Fruit fly (Drosophila melanogaster) whole organism, embryonic: ENCODE data around the gene Rrp46.

Experiments used
- ATbp ChIP-seq: fragments of 200-800 bp; sonication (Bioruptor generic); optimal IDR thresholded peaks from 2 replicates; lab custom pipeline; 2017; ENCODE audit warnings: missing biosample characterization, mild to moderate bottlenecking, missing genetic modification characterization, missing genetic modification reagents
- Ada2b ChIP-seq: fragments of 200-800 bp; sonication (Bioruptor generic); IDR thresholded peaks from 2 replicates; pipeline ENCODE4 v1.3.6; 2022; ENCODE audit warnings: missing biosample characterization, missing genetic modification characterization
- Aef1 ChIP-seq: fragments of 200-800 bp; sonication (Bioruptor generic); IDR thresholded peaks from 3 replicates; pipeline ENCODE4 v1.3.6; 2022; ENCODE audit warnings: missing biosample characterization, missing genetic modification characterization
- Awh ChIP-seq: fragments of 200-800 bp; sonication (Bioruptor generic); IDR thresholded peaks from 2 replicates; pipeline ENCODE4, ENCODE4 v1.3.6; 2022; ENCODE audit warnings: missing biosample characterization, missing genetic modification characterization
- CG10959 ChIP-seq: fragments of 200-800 bp; sonication (Bioruptor generic); IDR thresholded peaks from 2 replicates; pipeline ENCODE4 v1.3.6; 2022; ENCODE audit warnings: missing biosample characterization, missing genetic modification characterization
- CG10979 ChIP-seq: fragments of 200-800 bp; sonication (Bioruptor generic); optimal IDR thresholded peaks from 2 replicates; lab custom pipeline; 2018; ENCODE audit warnings: missing biosample characterization, mild to moderate bottlenecking, missing genetic modification characterization, moderate library complexity
- CG12659 ChIP-seq: fragments of 200-800 bp; sonication (Bioruptor generic); optimal IDR thresholded peaks from 3 replicates; lab custom pipeline; 2017; ENCODE audit warnings: mild to moderate bottlenecking, missing biosample characterization, missing genetic modification reagents, missing genetic modification characterization
- CG13424 ChIP-seq: fragments of 200-800 bp; sonication (Bioruptor generic); optimal IDR thresholded peaks from 2 replicates; lab custom pipeline; 2019; ENCODE audit warnings: missing biosample characterization, mild to moderate bottlenecking, missing genetic modification characterization, moderate library complexity
- CG13775 ChIP-seq: fragments of 200-800 bp; sonication (Bioruptor generic); optimal IDR thresholded peaks from 3 replicates; lab custom pipeline; 2017; ENCODE audit warnings: missing biosample characterization, mild to moderate bottlenecking, missing genetic modification characterization
- CG1603 ChIP-seq: fragments of 200-800 bp; sonication (Bioruptor generic); optimal IDR thresholded peaks from 2 replicates; lab custom pipeline; 2019; ENCODE audit warnings: missing biosample characterization, mild to moderate bottlenecking, missing genetic modification characterization, moderate library complexity
- CG16815 ChIP-seq: fragments of 200-800 bp; sonication (Bioruptor generic); optimal IDR thresholded peaks from 3 replicates; lab custom pipeline; 2017; ENCODE audit warnings: missing biosample characterization, mild to moderate bottlenecking, missing genetic modification characterization
- CG17829 ChIP-seq: fragments of 200-800 bp; optimal IDR thresholded peaks from 2 replicates; lab custom pipeline; 2019; ENCODE audit warnings: missing biosample characterization, mild to moderate bottlenecking, missing genetic modification characterization, moderate library complexity
- CG18262 ChIP-seq: fragments of 200-800 bp; optimal IDR thresholded peaks from 3 replicates; lab custom pipeline; 2019; ENCODE audit warnings: missing biosample characterization, mild to moderate bottlenecking, missing genetic modification characterization, moderate library complexity
- CG2129 ChIP-seq: fragments of 200-800 bp; sonication (Bioruptor generic); IDR thresholded peaks from 2 replicates; pipeline ENCODE4 v1.3.6; 2022; ENCODE audit warnings: missing biosample characterization, missing genetic modification characterization; ENCODE audit not compliant: partially characterized antibody
- CG31365 ChIP-seq: fragments of 200-800 bp; sonication (Bioruptor generic); optimal IDR thresholded peaks from 2 replicates; lab custom pipeline; 2018; ENCODE audit warnings: missing biosample characterization, mild to moderate bottlenecking, missing genetic modification characterization
- CG3163 ChIP-seq: fragments of 200-800 bp; sonication (Bioruptor generic); optimal IDR thresholded peaks from 3 replicates; lab custom pipeline; 2016; ENCODE audit warnings: missing biosample characterization, missing genetic modification characterization
- CG32772 ChIP-seq: fragments of 200-800 bp; sonication (Bioruptor generic); IDR thresholded peaks from 2 replicates; pipeline ENCODE4 v1.3.6; 2022; ENCODE audit warnings: missing biosample characterization, missing genetic modification characterization
- CG3281 ChIP-seq: fragments of 200-800 bp; sonication (Bioruptor generic); optimal IDR thresholded peaks from 3 replicates; lab custom pipeline; 2017; ENCODE audit warnings: missing biosample characterization, mild to moderate bottlenecking, missing genetic modification characterization
- CG34224 ChIP-seq: fragments of 200-800 bp; sonication (Bioruptor generic); IDR thresholded peaks from 3 replicates; pipeline ENCODE4 v1.3.6; 2022; ENCODE audit warnings: missing biosample characterization, missing genetic modification characterization; ENCODE audit not compliant: partially characterized antibody
- CG6689 ChIP-seq: fragments of 200-800 bp; sonication (Bioruptor generic); IDR thresholded peaks from 2 replicates; pipeline ENCODE4 v1.3.6; 2022; ENCODE audit warnings: missing biosample characterization, missing genetic modification characterization
- CG6765 ChIP-seq: fragments of 200-800 bp; sonication (Bioruptor generic); optimal IDR thresholded peaks from 3 replicates; lab custom pipeline; 2017; ENCODE audit warnings: missing biosample characterization, mild to moderate bottlenecking, missing genetic modification characterization
- CG8359 ChIP-seq: fragments of 200-800 bp; sonication (Bioruptor generic); optimal IDR thresholded peaks from 2 replicates; lab custom pipeline; 2017; ENCODE audit warnings: missing biosample characterization, mild to moderate bottlenecking, missing genetic modification characterization, borderline replicate concordance
- CG9437 ChIP-seq: fragments of 200-800 bp; sonication (Bioruptor generic); optimal IDR thresholded peaks from 2 replicates; lab custom pipeline; 2018; ENCODE audit warnings: missing biosample characterization, mild to moderate bottlenecking, missing genetic modification characterization
- CkIIα-i1 ChIP-seq: fragments of 200-800 bp; sonication (Bioruptor generic); IDR thresholded peaks from 2 replicates; pipeline ENCODE4 v1.3.6; 2022; ENCODE audit warnings: missing biosample characterization, missing genetic modification characterization
- D19B ChIP-seq: fragments of 200-800 bp; sonication (Bioruptor generic); optimal IDR thresholded peaks from 2 replicates; lab custom pipeline; 2017; ENCODE audit warnings: missing biosample characterization, mild to moderate bottlenecking, missing genetic modification characterization
- Dip3 ChIP-seq: fragments of 200-800 bp; sonication (Bioruptor generic); optimal IDR thresholded peaks from 3 replicates; lab custom pipeline; 2016; ENCODE audit warnings: missing biosample characterization, missing genetic modification characterization
- Drgx ChIP-seq: fragments of 200-800 bp; sonication (Bioruptor generic); IDR thresholded peaks from 2 replicates; pipeline ENCODE4 v1.3.6; 2022; ENCODE audit warnings: missing biosample characterization, missing genetic modification characterization
- HmgZ ChIP-seq: fragments of 200-800 bp; sonication (Bioruptor generic); optimal IDR thresholded peaks from 2 replicates; lab custom pipeline; 2018; ENCODE audit warnings: missing biosample characterization, mild to moderate bottlenecking, missing genetic modification characterization
- Nf-YC ChIP-seq: fragments of 200-800 bp; optimal IDR thresholded peaks from 3 replicates; lab custom pipeline; 2019; ENCODE audit warnings: missing biosample characterization, mild to moderate bottlenecking, missing genetic modification characterization, moderate library complexity
- Oaz ChIP-seq: fragments of 200-800 bp; sonication (Bioruptor generic); IDR thresholded peaks from 2 replicates; pipeline ENCODE4 v1.3.6; 2022; ENCODE audit warnings: missing biosample characterization, missing genetic modification characterization
- Optix ChIP-seq: fragments of 200-800 bp; sonication (Bioruptor generic); IDR thresholded peaks from 3 replicates; pipeline ENCODE4 v1.3.6; 2022; ENCODE audit warnings: missing biosample characterization, missing genetic modification characterization
- caup ChIP-seq: fragments of 200-800 bp; sonication (Bioruptor generic); optimal IDR thresholded peaks from 3 replicates; lab custom pipeline; 2017; ENCODE audit warnings: missing biosample characterization, mild to moderate bottlenecking, missing genetic modification characterization, moderate library complexity; ENCODE audit not compliant: severe bottlenecking
- corto ChIP-seq: fragments of 200-800 bp; sonication (Bioruptor generic); optimal IDR thresholded peaks from 2 replicates; lab custom pipeline; 2016; ENCODE audit warnings: missing biosample characterization, mild to moderate bottlenecking, missing genetic modification characterization, moderate library complexity
- danr ChIP-seq: fragments of 200-800 bp; sonication (Bioruptor generic); IDR thresholded peaks from 2 replicates; pipeline ENCODE4 v1.3.6; 2022; ENCODE audit warnings: missing biosample characterization, missing genetic modification characterization
- hb ChIP-seq: fragments of 200-800 bp; sonication (Bioruptor generic); IDR thresholded peaks from 3 replicates; pipeline ENCODE4 v1.3.6; 2022; ENCODE audit warnings: missing biosample characterization, missing genetic modification characterization; ENCODE audit not compliant: partially characterized antibody
- ken ChIP-seq: fragments of 200-800 bp; sonication (Bioruptor generic); IDR thresholded peaks from 3 replicates; pipeline ENCODE4 v1.3.6; 2022; ENCODE audit warnings: missing biosample characterization, missing genetic modification characterization
- maf-S ChIP-seq: fragments of 200-800 bp; sonication (Bioruptor generic); optimal IDR thresholded peaks from 2 replicates; lab custom pipeline; 2016; ENCODE audit warnings: missing biosample characterization, missing genetic modification characterization
- onecut ChIP-seq: fragments of 200-800 bp; sonication (Bioruptor generic); IDR thresholded peaks from 2 replicates; pipeline ENCODE4 v1.3.6; 2022; ENCODE audit warnings: missing biosample characterization, missing genetic modification characterization
- pb ChIP-seq: fragments of 200-800 bp; sonication (Bioruptor generic); optimal IDR thresholded peaks from 3 replicates; lab custom pipeline; 2016; ENCODE audit warnings: missing biosample characterization, missing genetic modification characterization
- sna ChIP-seq: fragments of 200-800 bp; sonication (Bioruptor generic); IDR thresholded peaks from 2 replicates; pipeline ENCODE4 v1.3.6; 2022; ENCODE audit warnings: missing biosample characterization, missing genetic modification characterization; ENCODE audit not compliant: partially characterized antibody
- sob ChIP-seq: fragments of 200-800 bp; sonication (Bioruptor generic); IDR thresholded peaks from 2 replicates; pipeline ENCODE4 v1.3.6; 2022; ENCODE audit warnings: missing biosample characterization, missing genetic modification characterization
- tio ChIP-seq: fragments of 200-800 bp; sonication (Bioruptor generic); optimal IDR thresholded peaks from 2 replicates; lab custom pipeline; 2017; ENCODE audit warnings: missing biosample characterization, missing genetic modification characterization, inconsistent platforms
- tna ChIP-seq: fragments of 200-800 bp; sonication (Bioruptor generic); IDR thresholded peaks from 2 replicates; pipeline ENCODE4 v1.3.6; 2022; ENCODE audit warnings: missing biosample characterization, missing genetic modification characterization; ENCODE audit not compliant: partially characterized antibody
- trem ChIP-seq: fragments of 200-800 bp; optimal IDR thresholded peaks from 3 replicates; lab custom pipeline; 2019; ENCODE audit warnings: missing biosample characterization, mild to moderate bottlenecking, missing genetic modification characterization, moderate library complexity
- ttk ChIP-seq: fragments of 200-800 bp; sonication (Bioruptor generic); IDR thresholded peaks from 2 replicates; pipeline ENCODE4 v2.1.2; 2022; ENCODE audit warnings: missing biosample characterization, missing genetic modification characterization
- unc-4 ChIP-seq: fragments of 200-800 bp; sonication (Bioruptor generic); IDR thresholded peaks from 2 replicates; pipeline ENCODE4 v1.3.6; 2022; ENCODE audit warnings: missing biosample characterization, missing genetic modification characterization; ENCODE audit not compliant: partially characterized antibody
- unpg ChIP-seq: fragments of 200-800 bp; sonication (Bioruptor generic); optimal IDR thresholded peaks from 3 replicates; lab custom pipeline; 2018; ENCODE audit warnings: missing biosample characterization, mild to moderate bottlenecking, missing genetic modification characterization, moderate library complexity
- vfl ChIP-seq: fragments of 200-800 bp; sonication (Bioruptor generic); optimal IDR thresholded peaks from 2 replicates; lab custom pipeline; 2016; ENCODE audit warnings: missing biosample characterization, missing genetic modification characterization
- vnd ChIP-seq: fragments of 200-800 bp; sonication (Bioruptor generic); IDR thresholded peaks from 3 replicates; pipeline ENCODE4 v1.3.6; 2022; ENCODE audit warnings: missing biosample characterization, missing genetic modification characterization; ENCODE audit not compliant: partially characterized antibody

Rrp46 gene

DNA sequence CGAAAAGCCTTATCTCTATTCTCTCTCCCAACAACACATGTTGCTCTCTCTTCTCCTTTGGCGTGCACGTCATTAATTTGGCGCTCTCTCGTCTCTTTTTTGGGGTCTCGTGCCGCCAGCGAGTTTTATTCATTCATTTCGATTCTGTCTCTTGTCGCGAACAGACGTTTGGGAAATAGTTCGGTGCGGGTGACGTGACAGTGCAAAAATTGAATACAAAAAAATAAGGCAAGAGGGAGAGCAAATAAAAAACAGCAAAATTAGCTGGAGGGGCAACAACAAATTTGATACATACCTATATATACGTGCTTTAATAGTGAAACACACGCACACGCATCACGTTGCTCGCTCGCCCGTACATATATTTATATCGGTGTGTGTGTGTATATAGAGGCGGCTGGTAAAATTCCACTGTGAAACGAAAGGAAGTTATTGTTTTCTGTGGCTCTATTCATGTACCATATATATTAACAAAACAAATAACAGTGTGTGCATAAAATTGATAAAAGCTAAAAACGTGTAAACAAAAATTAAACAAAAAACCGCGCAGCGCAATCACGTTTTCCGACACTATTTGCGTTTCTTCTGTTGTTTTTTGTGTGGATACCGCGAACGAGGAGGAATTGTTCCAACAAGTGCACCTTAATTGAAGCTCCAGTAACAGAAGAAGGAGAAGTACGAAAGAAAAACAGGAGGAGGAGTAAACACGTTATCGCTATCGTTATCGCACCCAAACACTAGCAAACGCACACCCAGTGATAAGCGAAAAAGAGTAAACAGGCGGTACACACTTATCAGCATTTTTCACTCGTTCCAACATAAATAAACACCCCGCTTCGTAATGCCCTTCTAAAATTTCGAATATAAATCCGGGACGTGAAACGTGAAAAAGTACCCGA is 24.7 kb upstream of the Rrp46 start, which contains the start of gene cwo (continued):
- TF ChIP-seq CG3163 (GFP tag; lab: Kevin White, UChicago) (peak; percentile 28), CG12659 (GFP tag; lab: Kevin White, UChicago) (peak; percentile 11), corto (GFP tag; lab: Kevin White, UChicago) (no peak), CG17829 (tag; lab: Kevin White, UChicago) (no peak), CG10979 (no peak), Ada2b (GFP tag; lab: Robert Waterston, UW) (no peak), pb (GFP tag; lab: Kevin White, UChicago) (no peak), CG1603 (tag; lab: Kevin White, UChicago) (peak; percentile 43), CG13424 (tag; lab: Kevin White, UChicago) (peak; percentile 19), CG3281 (GFP tag; lab: Kevin White, UChicago) (no peak), CG8359 (no peak), danr (GFP tag; lab: Robert Waterston, UW) (no peak), unpg (GFP tag; lab: Kevin White, UChicago) (no peak), tio (GFP tag; lab: Kevin White, UChicago) (no peak), Drgx (no peak), HmgZ (tag; lab: Kevin White, UChicago) (no peak), trem (tag; lab: Kevin White, UChicago) (no peak), vfl (GFP tag; lab: Kevin White, UChicago) (no peak), Aef1 (GFP tag; lab: Robert Waterston, UW) (no peak), caup (GFP tag; lab: Kevin White, UChicago) (peak; percentile 24), CkIIα-i1 (GFP tag; lab: Robert Waterston, UW) (no peak), maf-S (GFP tag; lab: Kevin White, UChicago) (no peak), hb (GFP tag; lab: Robert Waterston, UW) (no peak), Awh (GFP tag; lab: Robert Waterston, UW) (no peak), tna (GFP tag; lab: Robert Waterston, UW) (no peak), CG18262 (tag; lab: Kevin White, UChicago) (peak; percentile 10), onecut (GFP tag; lab: Robert Waterston, UW) (peak; percentile 53), CG31365 (tag; lab: Kevin White, UChicago) (peak; percentile 40), CG16815 (no peak), CG34224 (GFP tag; lab: Robert Waterston, UW) (no peak), Nf-YC (tag; lab: Kevin White, UChicago) (no peak), Optix (no peak), CG6689 (GFP tag; lab: Robert Waterston, UW) (no peak), vnd (GFP tag; lab: Robert Waterston, UW) (no peak), Dip3 (GFP tag; lab: Kevin White, UChicago) (no peak), ttk (GFP tag; lab: Robert Waterston, UW) (no peak), D19B (no peak), sna (no peak), CG6765 (GFP tag; lab: Kevin White, UChicago) (no peak), unc-4 (GFP tag; lab: Robert Waterston, UW) (no peak), ATbp (peak; percentile 77), CG13775 (GFP tag; lab: Kevin White, UChicago) (no peak), sob (no peak), CG2129 (no peak), CG9437 (no peak), CG10959 (GFP tag; lab: Robert Waterston, UW) (no peak), Oaz (GFP tag; lab: Robert Waterston, UW) (no peak), CG32772 (GFP tag; lab: Robert Waterston, UW) (no peak), ken (GFP tag; lab: Robert Waterston, UW) (no peak)
